Worm (Caenorhabditis elegans) whole organism, young adult: ENCODE data around the gene F54D12.8.

ENCODE experiments used
- C06A6.2 ChIP-seq: fragments of 200-800 bp; sonication (Bioruptor generic); conservative IDR thresholded peaks from 2 replicates; pipeline ENCODE4 v1.3.6; 2022; ENCODE audit warnings: missing genetic modification characterization, missing compliant biosample characterization
- F22D6.2 ChIP-seq: sonication (generic microtip); optimal IDR thresholded peaks from 2 replicates; lab custom pipeline; 2016; ENCODE audit warnings: mild to moderate bottlenecking, missing genetic modification characterization, missing compliant biosample characterization
- F49E8.2 ChIP-seq: sonication (generic microtip); optimal IDR thresholded peaks from 3 replicates; lab custom pipeline; 2017; ENCODE audit warnings: missing genetic modification characterization, mild to moderate bottlenecking, missing compliant biosample characterization, antibody characterized with exemption, moderate library complexity; ENCODE audit not compliant: insufficient read depth
- F52B5.7 ChIP-seq: sonication (generic microtip); optimal IDR thresholded peaks from 2 replicates; lab custom pipeline; 2016; ENCODE audit warnings: mild to moderate bottlenecking, missing genetic modification characterization, missing compliant biosample characterization
- T07F8.4 ChIP-seq: sonication (generic microtip); optimal IDR thresholded peaks from 2 replicates; lab custom pipeline; 2016; ENCODE audit warnings: mild to moderate bottlenecking, missing genetic modification characterization, moderate library complexity, missing compliant biosample characterization
- Y53F4B.3 ChIP-seq: fragments of 200-800 bp; sonication (Bioruptor generic); IDR thresholded peaks from 2 replicates; pipeline ENCODE4 v1.3.6; 2022; ENCODE audit warnings: missing genetic modification reagents, missing genetic modification characterization, missing compliant biosample characterization
- Y53G8AR.9 ChIP-seq: fragments of 200-800 bp; sonication (Bioruptor generic); conservative IDR thresholded peaks from 2 replicates; pipeline ENCODE4 v1.3.6; 2022; ENCODE audit warnings: missing genetic modification reagents, missing genetic modification characterization, missing compliant biosample characterization
- Y95B8A.8 ChIP-seq: fragments of 200-800 bp; sonication (Bioruptor generic); IDR thresholded peaks from 2 replicates; pipeline ENCODE4 v1.3.6; 2022; ENCODE audit warnings: missing genetic modification reagents, missing genetic modification characterization, missing compliant biosample characterization
- attf-3 ChIP-seq: fragments of 200-800 bp; sonication (Bioruptor generic); conservative IDR thresholded peaks from 2 replicates; pipeline ENCODE4 v1.3.6; 2022; ENCODE audit warnings: missing genetic modification reagents, missing genetic modification characterization, missing compliant biosample characterization
- attf-5 ChIP-seq: fragments of 200-800 bp; sonication (Bioruptor generic); optimal IDR thresholded peaks from 2 replicates; lab custom pipeline; 2018; ENCODE audit warnings: mild to moderate bottlenecking, missing genetic modification characterization, missing compliant biosample characterization
- attf-6 ChIP-seq: fragments of 200-800 bp; sonication (Bioruptor generic); IDR thresholded peaks from 2 replicates; pipeline ENCODE4 v1.3.6; 2022; ENCODE audit warnings: missing genetic modification reagents, missing genetic modification characterization, missing compliant biosample characterization
- cebp-2 ChIP-seq: fragments of 200-800 bp; sonication (Bioruptor generic); IDR thresholded peaks from 2 replicates; pipeline ENCODE4 v1.3.6; 2022; ENCODE audit warnings: missing genetic modification characterization, missing compliant biosample characterization
- ceh-27 ChIP-seq: fragments of 200-800 bp; sonication (Bioruptor generic); optimal IDR thresholded peaks from 2 replicates; lab custom pipeline; 2018; ENCODE audit warnings: mild to moderate bottlenecking, missing genetic modification characterization, moderate library complexity, missing compliant biosample characterization
- die-1 ChIP-seq: sonication (generic microtip); optimal IDR thresholded peaks from 2 replicates; lab custom pipeline; 2016; ENCODE audit warnings: missing genotype, mild to moderate bottlenecking, missing genetic modification characterization, missing compliant biosample characterization
- dpl-1 ChIP-seq: fragments of 150-350 bp; optimal IDR thresholded peaks from 2 replicates; lab custom pipeline; 2014; ENCODE audit warnings: missing biosample characterization, missing genetic modification reagents, missing genetic modification characterization
- ekl-4 ChIP-seq: fragments of 200-800 bp; sonication (Bioruptor generic); IDR thresholded peaks from 2 replicates; pipeline ENCODE4 v1.3.6; 2022; ENCODE audit warnings: missing genetic modification reagents, missing genetic modification characterization, missing compliant biosample characterization
- gei-17 ChIP-seq: fragments of 200-800 bp; sonication (Bioruptor generic); optimal IDR thresholded peaks from 2 replicates; lab custom pipeline; 2018; ENCODE audit warnings: mild to moderate bottlenecking, missing genetic modification characterization, missing compliant biosample characterization
- hmg-1.2 ChIP-seq: fragments of 200-800 bp; sonication (Bioruptor generic); IDR thresholded peaks from 2 replicates; pipeline ENCODE4 v1.3.6; 2022; ENCODE audit warnings: missing genetic modification reagents, missing genetic modification characterization, missing compliant biosample characterization
- lin-54 ChIP-seq: fragments of 200-800 bp; sonication (Bioruptor generic); optimal IDR thresholded peaks from 2 replicates; lab custom pipeline; 2018; ENCODE audit warnings: mild to moderate bottlenecking, missing genetic modification characterization, missing compliant biosample characterization
- lsl-1 ChIP-seq: fragments of 200-800 bp; sonication (Bioruptor generic); optimal IDR thresholded peaks from 2 replicates; lab custom pipeline; 2018; ENCODE audit warnings: mild to moderate bottlenecking, missing genetic modification characterization, moderate library complexity, missing compliant biosample characterization
- madf-3 ChIP-seq: fragments of 200-800 bp; sonication (Bioruptor generic); IDR thresholded peaks from 2 replicates; pipeline ENCODE4 v1.3.6; 2022; ENCODE audit warnings: missing genetic modification reagents, missing genetic modification characterization, missing compliant biosample characterization
- madf-6 ChIP-seq: fragments of 200-800 bp; sonication (Bioruptor generic); IDR thresholded peaks from 2 replicates; pipeline ENCODE4 v1.3.6; 2022; ENCODE audit warnings: missing genetic modification reagents, missing genetic modification characterization, missing compliant biosample characterization
- mcd-1 ChIP-seq: fragments of 200-800 bp; sonication (Bioruptor generic); IDR thresholded peaks from 2 replicates; pipeline ENCODE4 v1.3.6; 2022; ENCODE audit warnings: missing genetic modification reagents, missing genetic modification characterization, missing compliant biosample characterization
- mes-4 ChIP-seq: sonication (generic microtip); optimal IDR thresholded peaks from 2 replicates; lab custom pipeline; 2016; ENCODE audit warnings: missing genotype, missing genetic modification characterization, missing compliant biosample characterization
- mxl-1 ChIP-seq: sonication (generic microtip); optimal IDR thresholded peaks from 2 replicates; lab custom pipeline; 2016; ENCODE audit warnings: missing genetic modification characterization, missing compliant biosample characterization
- nhr-120 ChIP-seq: fragments of 200-800 bp; sonication (Bioruptor generic); IDR thresholded peaks from 2 replicates; pipeline ENCODE4 v1.3.6; 2022; ENCODE audit warnings: missing genetic modification characterization, missing compliant biosample characterization
- nhr-27 ChIP-seq: fragments of 200-800 bp; sonication (Bioruptor generic); optimal IDR thresholded peaks from 2 replicates; lab custom pipeline; 2018; ENCODE audit warnings: mild to moderate bottlenecking, missing genetic modification characterization, moderate library complexity, missing compliant biosample characterization
- rcor-1 ChIP-seq: fragments of 200-800 bp; sonication (Bioruptor generic); IDR thresholded peaks from 2 replicates; pipeline ENCODE4 v1.3.6; 2022; ENCODE audit warnings: missing genetic modification reagents, missing genetic modification characterization, missing compliant biosample characterization
- rec-8 ChIP-seq, 2 experiments: sonication (generic microtip); optimal IDR thresholded peaks; 2 replicates each; lab custom pipeline; 2016; ENCODE audit warnings: mild to moderate bottlenecking in 2 of 2, missing genetic modification characterization in 2 of 2, missing genetic modification reagents in 2 of 2, missing genotype in 2 of 2, missing biosample characterization in 1 of 2, missing compliant biosample characterization in 1 of 2, moderate library complexity in 1 of 2
- repo-1 ChIP-seq: sonication (generic microtip); optimal IDR thresholded peaks from 2 replicates; lab custom pipeline; 2017; ENCODE audit warnings: mild to moderate bottlenecking, missing genetic modification characterization, missing compliant biosample characterization
- snpc-4 ChIP-seq, 5 experiments: fragments of 150-350 bp in 1 of 5; sonication (generic microtip) in 4 of 5; optimal IDR thresholded peaks; 2 replicates each; lab custom pipeline; 2014 to 2018; ENCODE audit warnings: missing genetic modification characterization in 5 of 5, missing biosample characterization in 3 of 5, antibody characterized with exemption in 2 of 5, mild to moderate bottlenecking in 2 of 5, missing compliant biosample characterization in 2 of 5, missing genotype in 2 of 5, moderate library complexity in 2 of 5, missing genetic modification reagents in 1 of 5
- tbp1 ChIP-seq: fragments of 200-800 bp; sonication (Bioruptor generic); optimal IDR thresholded peaks from 2 replicates; lab custom pipeline; 2018; ENCODE audit warnings: mild to moderate bottlenecking, missing genetic modification characterization, missing compliant biosample characterization
- unc-62 ChIP-seq: fragments of 150-350 bp; optimal IDR thresholded peaks from 2 replicates; lab custom pipeline; 2014; ENCODE audit warnings: missing biosample characterization, missing genetic modification reagents, missing genetic modification characterization
- ztf-18 ChIP-seq: sonication (generic microtip); optimal IDR thresholded peaks from 2 replicates; lab custom pipeline; 2016; ENCODE audit warnings: missing genotype, mild to moderate bottlenecking, missing genetic modification characterization, missing compliant biosample characterization
- ztf-22 ChIP-seq: fragments of 200-800 bp; sonication (Bioruptor generic); optimal IDR thresholded peaks from 2 replicates; lab custom pipeline; 2018; ENCODE audit warnings: mild to moderate bottlenecking, missing genetic modification characterization, moderate library complexity, missing compliant biosample characterization

Gene F54D12.8

ce11 chrII:1419994-1420393 is 22.2 kb upstream of the F54D12.8 start:
- no peak for TF ChIP-seq attf-3 (GFP tag; lab: Robert Waterston, UW)
- no peak for TF ChIP-seq cebp-2 (GFP tag; lab: Robert Waterston, UW)
- TF ChIP-seq nhr-27 (tag; lab: Kevin White, UChicago): no peak
- TF ChIP-seq lsl-1 (GFP tag; lab: Kevin White, UChicago): no peak
- TF ChIP-seq nhr-120: no peak
- TF ChIP-seq F49E8.2: no peak
- TF ChIP-seq ceh-27 (GFP tag; lab: Kevin White, UChicago): no peak
- no peak for TF ChIP-seq attf-6 (GFP tag; lab: Robert Waterston, UW)
- no peak for TF ChIP-seq F52B5.7 (tag; lab: Kevin White, UChicago)
- TF ChIP-seq unc-62 (GFP tag; lab: Kevin White, UChicago): no peak

ce11 chrII:1412359-1412907 is 14.6 kb upstream of the F54D12.8 start, which contains the start of gene alkb-1:
Gene alkb-1 (plus strand): TSS chrII:1412409.
- TF ChIP-seq ztf-22 (GFP tag; lab: Kevin White, UChicago) (no peak), Y53G8AR.9 (GFP tag; lab: Robert Waterston, UW) (no peak), Y53F4B.3 (GFP tag; lab: Robert Waterston, UW) (no peak), attf-5 (GFP tag; lab: Kevin White, UChicago) (no peak), snpc-4 (GFP tag; optimal IDR thresholded peaks at IDR 0.05; lab: Kevin White, UChicago) (no peak), snpc-4 (tag; optimal IDR thresholded peaks at IDR 0.05; lab: Kevin White, UChicago) (no peak), C06A6.2 (GFP tag; lab: Robert Waterston, UW) (no peak)

- TF ChIP-seq dpl-1 (GFP tag; lab: Kevin White, UChicago) (no peak), tbp1 (no peak), snpc-4 (GFP tag; optimal IDR thresholded peaks at IDR 0.05; lab: Kevin White, UChicago) (no peak), snpc-4 (tag; optimal IDR thresholded peaks at IDR 0.05; lab: Kevin White, UChicago) (no peak), Y53F4B.3 (GFP tag; lab: Robert Waterston, UW) (no peak), lin-54 (GFP tag; lab: Kevin White, UChicago) (no peak), mxl-1 (no peak), rcor-1 (GFP tag; lab: Robert Waterston, UW) (no peak), attf-5 (GFP tag; lab: Kevin White, UChicago) (no peak), mes-4 (no peak)
Observed at ce11 chrII:1411372-1411771, 13.5 kb upstream of the F54D12.8 start, which contains the start of gene Y51H7C.9. Gene Y51H7C.9 (minus strand): TSS chrII:1411472.

ce11 chrII:1403056-1403455 is 5.2 kb upstream of the F54D12.8 start, which contains the start of the genes Y51H7C.41 and cogc-4:
Gene Y51H7C.41 (plus strand): TSS chrII:1403321.
Gene cogc-4 (plus strand): TSS chrII:1403441.
- TF ChIP-seq repo-1 (tag; lab: Kevin White, UChicago) (peak; percentile 30), madf-6 (GFP tag; lab: Robert Waterston, UW) (no peak; the same call in 1 of the 2 replicates), rec-8 (tag; optimal IDR thresholded peaks at IDR 0.05; lab: Kevin White, UChicago) (no peak), ekl-4 (GFP tag; lab: Robert Waterston, UW) (0 out of 2 replicates have a peak, but pooled peaks have one; percentile 19), T07F8.4 (no peak), Y95B8A.8 (GFP tag; lab: Robert Waterston, UW) (no peak), cebp-2 (GFP tag; lab: Robert Waterston, UW) (0 out of 2 replicates have a peak, but pooled peaks have one; percentile 21), ztf-18 (tag; lab: Kevin White, UChicago) (peak; percentile 59), die-1 (tag; lab: Kevin White, UChicago) (no peak), madf-3 (GFP tag; lab: Robert Waterston, UW) (0 out of 2 replicates have a peak, but pooled peaks have one; percentile 49), F22D6.2 (tag; lab: Kevin White, UChicago) (no peak), F49E8.2 (peak; percentile 42), gei-17 (no peak), hmg-1.2 (GFP tag; lab: Robert Waterston, UW) (no peak), mcd-1 (GFP tag; lab: Robert Waterston, UW) (peak; percentile 28; the same call in 1 of the 2 replicates)
